Fruit fly (Drosophila melanogaster): ENCODE measurements around the gene GatC.

GatC gene

dm6 chr2L:13783264-13784154 lies 49.4 kb downstream of the GatC start, which contains the start of gene Eato (continued):
- TF ChIP-seq Hr83 (GFP tag; optimal IDR thresholded peaks at IDR 0.05; ENCODE audit: poor library complexity, severe bottlenecking) (peak; percentile 3), Dif (GFP tag; optimal IDR thresholded peaks at IDR 0.05; ENCODE audit: partially characterized antibody) (no peak), h (GFP tag; optimal IDR thresholded peaks at IDR 0.05) (no peak), Hnf4 (GFP tag; optimal IDR thresholded peaks at IDR 0.05) (peak; percentile 20), psq (GFP tag; optimal IDR thresholded peaks at IDR 0.05) (peak; percentile 25), lola (GFP tag; optimal IDR thresholded peaks at IDR 0.05) (no peak), brk (GFP tag; optimal IDR thresholded peaks at IDR 0.05) (no peak), sv (GFP tag; optimal IDR thresholded peaks at IDR 0.05) (no peak), jim (GFP tag; optimal IDR thresholded peaks at IDR 0.05) (peak; percentile 41), Abd-B (GFP tag; optimal IDR thresholded peaks at IDR 0.05) (no peak)
